Fruit fly (Drosophila melanogaster): ENCODE data around the gene Jhbp4.

Gene Jhbp4

dm6 chr3R:16004691-16005474 lies 38.4 kb upstream of the Jhbp4 start (continued):
- TF ChIP-seq CG7745 (tag; optimal IDR thresholded peaks at IDR 0.05) (no peak), C15 (GFP tag; IDR thresholded peaks at IDR 0.05) (no peak), Stat92E (GFP tag; optimal IDR thresholded peaks at IDR 0.05) (no peak), odd (GFP tag; optimal IDR thresholded peaks at IDR 0.05) (no peak), CoRest (tag; optimal IDR thresholded peaks at IDR 0.05) (no peak), phol (tag; optimal IDR thresholded peaks at IDR 0.05) (peak; percentile 6), CG3065 (GFP tag; optimal IDR thresholded peaks at IDR 0.05) (no peak), pnt (GFP tag; optimal IDR thresholded peaks at IDR 0.05) (no peak), CG6683 (GFP tag; optimal IDR thresholded peaks at IDR 0.05) (no peak), unpg (GFP tag; optimal IDR thresholded peaks at IDR 0.05) (no peak), CG18011 (GFP tag; optimal IDR thresholded peaks at IDR 0.05) (no peak), YL-1 (GFP tag; optimal IDR thresholded peaks at IDR 0.05) (no peak), Nf-YC (tag; optimal IDR thresholded peaks at IDR 0.05) (peak; percentile 56), sr (GFP tag; IDR thresholded peaks at IDR 0.05) (no peak), Hr78 (GFP tag; optimal IDR thresholded peaks at IDR 0.05) (no peak), Kr (GFP tag; optimal IDR thresholded peaks at IDR 0.05) (no peak), CG11695 (GFP tag; IDR thresholded peaks at IDR 0.05) (no peak), CG1792 (GFP tag; optimal IDR thresholded peaks at IDR 0.05) (no peak), Camta (GFP tag; optimal IDR thresholded peaks at IDR 0.05) (no peak), CG42726 (GFP tag; IDR thresholded peaks at IDR 0.05; ENCODE audit: partially characterized antibody) (no peak), CG3281 (GFP tag; optimal IDR thresholded peaks at IDR 0.05) (peak; percentile 29), run (tag; optimal IDR thresholded peaks at IDR 0.05) (no peak), CrebB (tag; optimal IDR thresholded peaks at IDR 0.05) (no peak), CG6765 (GFP tag; optimal IDR thresholded peaks at IDR 0.05) (no peak), CG15011 (GFP tag; optimal IDR thresholded peaks at IDR 0.05) (no peak), CG9817 (tag; optimal IDR thresholded peaks at IDR 0.05) (no peak), Myb (GFP tag; optimal IDR thresholded peaks at IDR 0.05) (no peak), Dref (GFP tag; IDR thresholded peaks at IDR 0.05) (no peak), CG1602 (GFP tag; optimal IDR thresholded peaks at IDR 0.05) (no peak), nerfin-2 (GFP tag; IDR thresholded peaks at IDR 0.05; ENCODE audit: partially characterized antibody) (no peak), H2.0 (GFP tag; IDR thresholded peaks at IDR 0.05) (no peak), gem (tag; optimal IDR thresholded peaks at IDR 0.05) (peak; percentile 2), CG11093 (GFP tag; IDR thresholded peaks at IDR 0.05) (no peak), lov (optimal IDR thresholded peaks at IDR 0.05) (no peak), lov (GFP tag; IDR thresholded peaks at IDR 0.05) (no peak), pum (GFP tag; optimal IDR thresholded peaks at IDR 0.05) (no peak), pan (optimal IDR thresholded peaks at IDR 0.05) (no peak), pan (GFP tag; optimal IDR thresholded peaks at IDR 0.05 in 1 of 2, IDR thresholded peaks at IDR 0.05 in 1 of 2) (no peak), tup (GFP tag; optimal IDR thresholded peaks at IDR 0.05) (no peak), ase (GFP tag; IDR thresholded peaks at IDR 0.05) (no peak), cas (GFP tag; IDR thresholded peaks at IDR 0.05) (no peak), CG18599 (GFP tag; optimal IDR thresholded peaks at IDR 0.05) (peak; percentile 66), Eip74EF (GFP tag; optimal IDR thresholded peaks at IDR 0.05) (no peak), CHES-1-like (GFP tag; optimal IDR thresholded peaks at IDR 0.05) (no peak), ttk (GFP tag; IDR thresholded peaks at IDR 0.05) (peak; percentile 53; the same call in 1 of the 2 replicates), CG11696 (GFP tag; IDR thresholded peaks at IDR 0.05) (no peak), CG2129 (GFP tag; IDR thresholded peaks at IDR 0.05; ENCODE audit: partially characterized antibody) (no peak), rib (GFP tag; IDR thresholded peaks at IDR 0.05) (0 out of 2 replicates have a peak, but pooled peaks have one; percentile 34), CG4854 (GFP tag; optimal IDR thresholded peaks at IDR 0.05) (no peak), CTCF (GFP tag; optimal IDR thresholded peaks at IDR 0.05) (no peak)
